Fruit fly (Drosophila melanogaster) whole organism, embryonic: ENCODE measurements around the gene TM9SF3.
A peak's percentile ranks its signal among the peaks of the same experiment; 100 is the strongest.

Source experiments
- Adf1 ChIP-seq: fragments of 200-800 bp; sonication (Bioruptor generic); IDR thresholded peaks from 2 replicates; pipeline ENCODE4 v1.3.6; 2022; ENCODE audit warnings: missing biosample characterization, missing genetic modification characterization
- Bgb ChIP-seq: fragments of 200-800 bp; sonication (Bioruptor generic); IDR thresholded peaks from 2 replicates; pipeline ENCODE4 v1.3.6; 2022; ENCODE audit warnings: missing biosample characterization, missing genetic modification characterization; ENCODE audit not compliant: partially characterized antibody
- BtbVII ChIP-seq: fragments of 200-800 bp; sonication (Bioruptor generic); optimal IDR thresholded peaks from 3 replicates; lab custom pipeline; 2017; ENCODE audit warnings: missing biosample characterization, mild to moderate bottlenecking, missing genetic modification characterization
- CG10959 ChIP-seq: fragments of 200-800 bp; sonication (Bioruptor generic); IDR thresholded peaks from 2 replicates; pipeline ENCODE4 v1.3.6; 2022; ENCODE audit warnings: missing biosample characterization, missing genetic modification characterization
- CG11504 ChIP-seq: fragments of 200-800 bp; sonication (Bioruptor generic); optimal IDR thresholded peaks from 3 replicates; lab custom pipeline; 2019; ENCODE audit warnings: missing biosample characterization, mild to moderate bottlenecking, missing genetic modification characterization, moderate library complexity
- CG11560 ChIP-seq: fragments of 200-800 bp; sonication (Bioruptor generic); IDR thresholded peaks from 3 replicates; pipeline ENCODE4 v1.3.6; 2022; ENCODE audit warnings: missing biosample characterization, missing genetic modification characterization
- CG11723 ChIP-seq: fragments of 200-800 bp; sonication (Bioruptor generic); optimal IDR thresholded peaks from 2 replicates; lab custom pipeline; 2017; ENCODE audit warnings: missing biosample characterization, mild to moderate bottlenecking, missing genetic modification characterization
- CG12942 ChIP-seq: fragments of 200-800 bp; sonication (Bioruptor generic); optimal IDR thresholded peaks from 3 replicates; lab custom pipeline; 2016; ENCODE audit warnings: missing biosample characterization, missing genetic modification characterization
- CG14710 ChIP-seq: fragments of 200-800 bp; sonication (Bioruptor generic); optimal IDR thresholded peaks from 3 replicates; lab custom pipeline; 2019; ENCODE audit warnings: missing biosample characterization, mild to moderate bottlenecking, missing genetic modification characterization, moderate library complexity
- CG15011 ChIP-seq: fragments of 200-800 bp; sonication (Bioruptor generic); optimal IDR thresholded peaks from 3 replicates; lab custom pipeline; 2018; ENCODE audit warnings: missing biosample characterization, mild to moderate bottlenecking, missing genetic modification characterization
- CG17385 ChIP-seq: fragments of 200-800 bp; sonication (Bioruptor generic); optimal IDR thresholded peaks from 3 replicates; lab custom pipeline; 2018; ENCODE audit warnings: missing biosample characterization, mild to moderate bottlenecking, missing genetic modification characterization
- CG17568 ChIP-seq: fragments of 200-800 bp; sonication (Bioruptor generic); optimal IDR thresholded peaks from 2 replicates; lab custom pipeline; 2018; ENCODE audit warnings: missing biosample characterization, mild to moderate bottlenecking, missing genetic modification characterization, moderate library complexity
- CG17612 ChIP-seq: fragments of 200-800 bp; sonication (Bioruptor generic); IDR thresholded peaks from 2 replicates; pipeline ENCODE4 v1.3.6; 2022; ENCODE audit warnings: missing biosample characterization, missing genetic modification characterization
- CG17802 ChIP-seq: fragments of 200-800 bp; sonication (Bioruptor generic); optimal IDR thresholded peaks from 2 replicates; lab custom pipeline; 2018; ENCODE audit warnings: missing biosample characterization, mild to moderate bottlenecking, missing genetic modification characterization, moderate library complexity
- CG17912 ChIP-seq: fragments of 200-800 bp; sonication (Bioruptor generic); optimal IDR thresholded peaks from 2 replicates; lab custom pipeline; 2018; ENCODE audit warnings: missing biosample characterization, mild to moderate bottlenecking, missing genetic modification characterization
- CG18476 ChIP-seq: fragments of 200-800 bp; sonication (Bioruptor generic); optimal IDR thresholded peaks from 2 replicates; lab custom pipeline; 2016; ENCODE audit warnings: missing biosample characterization, mild to moderate bottlenecking, missing genetic modification characterization
- CG2202 ChIP-seq: fragments of 200-800 bp; sonication (Bioruptor generic); optimal IDR thresholded peaks from 2 replicates; lab custom pipeline; 2018; ENCODE audit warnings: missing biosample characterization, mild to moderate bottlenecking, missing genetic modification characterization
- CG2712 ChIP-seq: fragments of 200-800 bp; optimal IDR thresholded peaks from 3 replicates; lab custom pipeline; 2019; ENCODE audit warnings: missing biosample characterization, mild to moderate bottlenecking, missing genetic modification characterization, moderate library complexity
- CG31224 ChIP-seq: fragments of 200-800 bp; sonication (Bioruptor generic); IDR thresholded peaks from 2 replicates; pipeline ENCODE4 v1.3.6; 2022; ENCODE audit warnings: missing biosample characterization, missing genetic modification characterization
- CG31441 ChIP-seq: fragments of 200-800 bp; sonication (Bioruptor generic); IDR thresholded peaks from 2 replicates; pipeline ENCODE4 v1.3.6; 2022; ENCODE audit warnings: missing biosample characterization, missing genetic modification characterization
- CG32532 ChIP-seq: fragments of 200-800 bp; sonication (Bioruptor generic); IDR thresholded peaks from 2 replicates; pipeline ENCODE4 v1.3.6; 2022; ENCODE audit warnings: missing biosample characterization, missing genetic modification characterization
- CG33213 ChIP-seq: fragments of 200-800 bp; sonication (Bioruptor generic); optimal IDR thresholded peaks from 3 replicates; lab custom pipeline; 2016; ENCODE audit warnings: missing biosample characterization, missing genetic modification characterization
- CG4707 ChIP-seq: fragments of 200-800 bp; sonication (Bioruptor generic); optimal IDR thresholded peaks from 2 replicates; lab custom pipeline; 2018; ENCODE audit warnings: missing biosample characterization, mild to moderate bottlenecking, missing genetic modification characterization, moderate library complexity
- CG6254 ChIP-seq: fragments of 200-800 bp; sonication (Bioruptor generic); optimal IDR thresholded peaks from 3 replicates; lab custom pipeline; 2017; ENCODE audit warnings: mild to moderate bottlenecking, missing biosample characterization, missing genetic modification reagents, missing genetic modification characterization
- CG8359 ChIP-seq: fragments of 200-800 bp; sonication (Bioruptor generic); optimal IDR thresholded peaks from 2 replicates; lab custom pipeline; 2017; ENCODE audit warnings: missing biosample characterization, mild to moderate bottlenecking, missing genetic modification characterization, borderline replicate concordance
- CG8765 ChIP-seq: fragments of 200-800 bp; sonication (Bioruptor generic); IDR thresholded peaks from 2 replicates; pipeline ENCODE4 v1.3.6; 2022; ENCODE audit warnings: missing biosample characterization, missing genetic modification characterization
- CG9797 ChIP-seq: fragments of 200-800 bp; sonication (Bioruptor generic); optimal IDR thresholded peaks from 3 replicates; lab custom pipeline; 2018; ENCODE audit warnings: missing biosample characterization, mild to moderate bottlenecking, missing genetic modification characterization
- Elba2 ChIP-seq: fragments of 200-800 bp; sonication (Bioruptor generic); optimal IDR thresholded peaks from 3 replicates; lab custom pipeline; 2016; ENCODE audit warnings: missing biosample characterization, missing genetic modification characterization
- H15 ChIP-seq: fragments of 200-800 bp; sonication (Bioruptor generic); IDR thresholded peaks from 3 replicates; pipeline ENCODE4 v1.3.6; 2022; ENCODE audit warnings: missing biosample characterization, missing genetic modification characterization
- NC2α ChIP-seq: fragments of 200-800 bp; sonication (Bioruptor generic); optimal IDR thresholded peaks from 2 replicates; lab custom pipeline; 2016; ENCODE audit warnings: missing biosample characterization, missing genetic modification characterization
- Pdp1 ChIP-seq, 2 experiments: fragments of 200-800 bp; sonication (Bioruptor generic); optimal IDR thresholded peaks; 3 replicates each; lab custom pipeline; 2016; ENCODE audit warnings: missing biosample characterization in 2 of 2, missing genetic modification characterization in 2 of 2, mild to moderate bottlenecking in 1 of 2, moderate library complexity in 1 of 2
- Xrp1 ChIP-seq: fragments of 200-800 bp; sonication (Bioruptor generic); IDR thresholded peaks from 2 replicates; pipeline ENCODE4 v1.3.6; 2022; ENCODE audit warnings: missing biosample characterization, missing genetic modification characterization
- ara ChIP-seq: fragments of 200-800 bp; sonication (Bioruptor generic); IDR thresholded peaks from 2 replicates; pipeline ENCODE4 v1.3.6; 2022; ENCODE audit warnings: missing biosample characterization, missing genetic modification characterization
- ash1 ChIP-seq: fragments of 200-800 bp; sonication (Bioruptor generic); optimal IDR thresholded peaks from 2 replicates; lab custom pipeline; 2018; ENCODE audit warnings: missing biosample characterization, mild to moderate bottlenecking, missing genetic modification characterization
- bsh ChIP-seq, 2 experiments: fragments of 200-800 bp; sonication (Bioruptor generic); optimal IDR thresholded peaks; 2 replicates each; lab custom pipeline; 2017 to 2018; ENCODE audit warnings: mild to moderate bottlenecking in 2 of 2, missing biosample characterization in 2 of 2, missing genetic modification characterization in 2 of 2, moderate library complexity in 1 of 2
- ci ChIP-seq: fragments of 200-800 bp; sonication (Bioruptor generic); IDR thresholded peaks from 3 replicates; pipeline ENCODE4 v1.3.6; 2022; ENCODE audit warnings: missing biosample characterization, missing genetic modification characterization
- crp ChIP-seq, 2 experiments: fragments of 200-800 bp; sonication (Bioruptor generic); optimal IDR thresholded peaks; 2 replicates in 1 of 2; 3 replicates in 1 of 2; lab custom pipeline; 2017; ENCODE audit warnings: missing biosample characterization in 2 of 2, missing genetic modification characterization in 2 of 2, mild to moderate bottlenecking in 1 of 2, moderate library complexity in 1 of 2
- da ChIP-seq: fragments of 200-800 bp; sonication (Bioruptor generic); optimal IDR thresholded peaks from 2 replicates; lab custom pipeline; 2016; ENCODE audit warnings: missing biosample characterization, missing genetic modification characterization
- disco-r ChIP-seq: fragments of 200-800 bp; sonication (Bioruptor generic); optimal IDR thresholded peaks from 2 replicates; lab custom pipeline; 2016; ENCODE audit warnings: missing biosample characterization, missing genetic modification characterization
- gro ChIP-seq: fragments of 200-800 bp; sonication (Bioruptor generic); optimal IDR thresholded peaks from 2 replicates; lab custom pipeline; 2016; ENCODE audit warnings: missing biosample characterization, missing genetic modification characterization
- ind ChIP-seq: fragments of 200-800 bp; sonication (Bioruptor generic); optimal IDR thresholded peaks from 3 replicates; lab custom pipeline; 2016; ENCODE audit warnings: missing biosample characterization, missing genetic modification characterization
- kay ChIP-seq: fragments of 200-800 bp; sonication (Bioruptor generic); optimal IDR thresholded peaks from 2 replicates; lab custom pipeline; 2016; ENCODE audit warnings: missing biosample characterization, missing genetic modification characterization
- lola ChIP-seq, 3 experiments: fragments of >200 bp in 2 of 3; fragments of 200-800 bp in 1 of 3; sonication (Bioruptor generic) in 1 of 3; optimal IDR thresholded peaks; 2 replicates each; lab custom pipeline; 2017 to 2019; ENCODE audit warnings: missing biosample characterization in 3 of 3, missing genetic modification characterization in 3 of 3, mild to moderate bottlenecking in 1 of 3, moderate library complexity in 1 of 3
- onecut ChIP-seq: fragments of 200-800 bp; sonication (Bioruptor generic); IDR thresholded peaks from 2 replicates; pipeline ENCODE4 v1.3.6; 2022; ENCODE audit warnings: missing biosample characterization, missing genetic modification characterization
- row ChIP-seq: fragments of 200-800 bp; sonication (Bioruptor generic); IDR thresholded peaks from 3 replicates; pipeline ENCODE4 v1.3.6; 2022; ENCODE audit warnings: missing biosample characterization, missing genetic modification characterization
- slp2 ChIP-seq: fragments of 200-800 bp; sonication (Bioruptor generic); optimal IDR thresholded peaks from 2 replicates; lab custom pipeline; 2016; ENCODE audit warnings: missing biosample characterization, missing genetic modification characterization
- so ChIP-seq: fragments of 200-800 bp; sonication (Bioruptor generic); IDR thresholded peaks from 3 replicates; pipeline ENCODE4 v1.3.6; 2022; ENCODE audit warnings: missing biosample characterization, missing genetic modification characterization
- stwl ChIP-seq: fragments of 200-800 bp; sonication (Bioruptor generic); optimal IDR thresholded peaks from 3 replicates; lab custom pipeline; 2018; ENCODE audit warnings: missing biosample characterization, mild to moderate bottlenecking, missing genetic modification characterization, moderate library complexity
- unpg ChIP-seq: fragments of 200-800 bp; sonication (Bioruptor generic); optimal IDR thresholded peaks from 3 replicates; lab custom pipeline; 2018; ENCODE audit warnings: missing biosample characterization, mild to moderate bottlenecking, missing genetic modification characterization, moderate library complexity
- yki ChIP-seq: fragments of >200 bp; optimal IDR thresholded peaks from 3 replicates; lab custom pipeline; 2018

Gene TM9SF3

dm6 chr3L:5611732-5612250 lies 8.0 kb upstream of the TM9SF3 start (continued):
- no peak for TF ChIP-seq CG17612 (GFP tag; lab: Robert Waterston, UW)
- TF ChIP-seq ash1 (GFP tag; lab: Kevin White, UChicago), result no peak
- TF ChIP-seq CG17802, result peak; percentile 45
- TF ChIP-seq ci, result peak; percentile 88
- no peak for TF ChIP-seq gro (GFP tag; lab: Kevin White, UChicago)
- peak; percentile 84 to 95 for TF ChIP-seq bsh (GFP tag; optimal IDR thresholded peaks at IDR 0.05; lab: Kevin White, UChicago)
- TF ChIP-seq CG4707, result peak; percentile 73
- TF ChIP-seq ind (GFP tag; lab: Kevin White, UChicago), result peak; percentile 78
- TF ChIP-seq BtbVII (GFP tag; lab: Kevin White, UChicago), result peak; percentile 69
- peak; percentile 84 for TF ChIP-seq row (GFP tag; lab: Robert Waterston, UW)
- peak; percentile 37 for TF ChIP-seq kay (GFP tag; lab: Kevin White, UChicago)
- peak in 1 of 3 experiments; percentile 92 for TF ChIP-seq lola (GFP tag; optimal IDR thresholded peaks at IDR 0.05; lab: Kevin White, UChicago)
- TF ChIP-seq CG6254, result peak; percentile 77
- peak in 1 of 2 experiments; percentile 21 for TF ChIP-seq crp (GFP tag; optimal IDR thresholded peaks at IDR 0.05; lab: Kevin White, UChicago)
- TF ChIP-seq stwl (tag; lab: Kevin White, UChicago), result peak; percentile 30
- TF ChIP-seq CG12942, result peak; percentile 54
- peak; percentile 72 for TF ChIP-seq onecut (GFP tag; lab: Robert Waterston, UW)
- peak; percentile 76 for TF ChIP-seq CG17385
- peak; percentile 20 to 91 for TF ChIP-seq Pdp1 (GFP tag; optimal IDR thresholded peaks at IDR 0.05; lab: Kevin White, UChicago)
- peak; percentile 86 for TF ChIP-seq CG2202 (tag; lab: Kevin White, UChicago)
- TF ChIP-seq da (GFP tag; lab: Kevin White, UChicago), result no peak
- no peak; the same call in none of the 2 replicates for TF ChIP-seq CG31224 (GFP tag; lab: Robert Waterston, UW)
- TF ChIP-seq CG17912 (GFP tag; lab: Kevin White, UChicago), result no peak
- no peak for TF ChIP-seq CG33213 (GFP tag; lab: Kevin White, UChicago)
- peak; percentile 88 for TF ChIP-seq so (GFP tag; lab: Robert Waterston, UW)
- TF ChIP-seq ara (GFP tag; lab: Robert Waterston, UW), result peak; percentile 83
- peak; percentile 56 for TF ChIP-seq CG15011 (GFP tag; lab: Kevin White, UChicago)
- TF ChIP-seq CG17568 (GFP tag; lab: Kevin White, UChicago), result peak; percentile 73
- peak; percentile 95 for TF ChIP-seq CG31441 (GFP tag; lab: Robert Waterston, UW)
- TF ChIP-seq NC2α (GFP tag; lab: Kevin White, UChicago), result peak; percentile 17
- peak; percentile 57 for TF ChIP-seq CG10959 (GFP tag; lab: Robert Waterston, UW)
- no peak for TF ChIP-seq Adf1 (GFP tag; lab: Robert Waterston, UW)
- no peak for TF ChIP-seq Elba2
- TF ChIP-seq CG11560, result no peak
- TF ChIP-seq Bgb (GFP tag; lab: Robert Waterston, UW), result no peak
- TF ChIP-seq CG9797, result peak; percentile 4
- peak; percentile 92 for TF ChIP-seq unpg (GFP tag; lab: Kevin White, UChicago)
- no peak for TF ChIP-seq CG32532 (GFP tag; lab: Robert Waterston, UW)
- no peak for TF ChIP-seq yki (lab: Kevin White, UChicago)
- peak; percentile 59 for TF ChIP-seq CG11723 (GFP tag; lab: Kevin White, UChicago)
- peak; percentile 95 for TF ChIP-seq CG2712 (tag; lab: Kevin White, UChicago)
- TF ChIP-seq CG8359 (GFP tag; lab: Kevin White, UChicago), result peak; percentile 47
- no peak for TF ChIP-seq CG8765
- peak; percentile 91 for TF ChIP-seq CG11504
- no peak for TF ChIP-seq slp2 (GFP tag; lab: Kevin White, UChicago)
- TF ChIP-seq CG18476 (GFP tag; lab: Kevin White, UChicago), result peak; percentile 70
- TF ChIP-seq H15 (GFP tag; lab: Robert Waterston, UW), result peak; percentile 64
- peak; percentile 91 for TF ChIP-seq Xrp1 (GFP tag; lab: Robert Waterston, UW)
- TF ChIP-seq CG14710 (tag; lab: Kevin White, UChicago), result peak; percentile 91
- TF ChIP-seq disco-r, result peak; percentile 24
